Worm (Caenorhabditis elegans) whole organism, L4 larva: ENCODE data around the gene pygl-1.

Experiments
- F26F4.8 ChIP-seq: fragments of 200-800 bp; sonication (Bioruptor generic); conservative IDR thresholded peaks from 2 replicates; pipeline ENCODE4 v1.3.6; 2022; ENCODE audit warnings: missing genetic modification characterization, missing compliant biosample characterization
- F37D6.2 ChIP-seq: sonication (generic microtip); optimal IDR thresholded peaks from 2 replicates; lab custom pipeline; 2016; ENCODE audit warnings: mild to moderate bottlenecking, missing genetic modification characterization, missing compliant biosample characterization
- T26A8.4 ChIP-seq: fragments of 200-800 bp; sonication (Bioruptor generic); IDR thresholded peaks from 2 replicates; pipeline ENCODE4 v1.3.6; 2022; ENCODE audit warnings: missing genetic modification characterization, missing compliant biosample characterization
- Y48G9A.11 ChIP-seq: fragments of 200-800 bp; sonication (Bioruptor generic); IDR thresholded peaks from 2 replicates; pipeline ENCODE4 v1.3.6; 2022; ENCODE audit warnings: missing genetic modification reagents, missing genetic modification characterization, missing compliant biosample characterization
- Y75B8A.6 ChIP-seq: fragments of 200-800 bp; sonication (Bioruptor generic); IDR thresholded peaks from 2 replicates; pipeline ENCODE4 v1.3.6; 2022; ENCODE audit warnings: missing genetic modification reagents, missing genetic modification characterization, missing compliant biosample characterization
- ZK337.2 ChIP-seq: fragments of 200-800 bp; sonication (Bioruptor generic); IDR thresholded peaks from 2 replicates; pipeline ENCODE4 v1.3.6; 2022; ENCODE audit warnings: missing genetic modification reagents, missing genetic modification characterization, missing compliant biosample characterization
- aha-1 ChIP-seq: fragments of 150-350 bp; peaks from one replicate; lab custom pipeline; 2014; ENCODE audit warnings: missing biosample characterization, missing genetic modification characterization
- arid-1 ChIP-seq: fragments of 200-800 bp; sonication (Bioruptor generic); conservative IDR thresholded peaks from 2 replicates; pipeline ENCODE4 v1.3.6; 2022; ENCODE audit warnings: missing genetic modification reagents, missing genetic modification characterization, missing compliant biosample characterization
- ceh-28 ChIP-seq: fragments of 150-350 bp; optimal IDR thresholded peaks from 2 replicates; lab custom pipeline; 2014; ENCODE audit warnings: missing biosample characterization, missing genetic modification reagents, missing genetic modification characterization
- ceh-62 ChIP-seq: sonication (generic microtip); optimal IDR thresholded peaks from 2 replicates; lab custom pipeline; 2017; ENCODE audit warnings: missing biosample characterization, missing genetic modification characterization
- ces-1 ChIP-seq: fragments of 150-350 bp; sonication (generic microtip); optimal IDR thresholded peaks from 4 replicates; lab custom pipeline; 2014; ENCODE audit warnings: missing biosample characterization, missing genetic modification reagents, missing genetic modification characterization
- ctbp-1 ChIP-seq: fragments of 200-800 bp; sonication (Bioruptor generic); IDR thresholded peaks from 2 replicates; pipeline ENCODE4 v1.3.6; 2022; ENCODE audit warnings: missing genetic modification reagents, missing genetic modification characterization, missing compliant biosample characterization
- dve-1 ChIP-seq: sonication (generic microtip); optimal IDR thresholded peaks from 2 replicates; lab custom pipeline; 2017; ENCODE audit warnings: antibody characterized with exemption, mild to moderate bottlenecking, missing genetic modification characterization, missing compliant biosample characterization; ENCODE audit not compliant: insufficient read depth
- egl-43 ChIP-seq: fragments of 200-800 bp; sonication (Bioruptor generic); IDR thresholded peaks from 2 replicates; pipeline ENCODE4 v1.3.6; 2022; ENCODE audit warnings: missing genetic modification reagents, missing genetic modification characterization, missing compliant biosample characterization
- fkh-10 ChIP-seq: fragments of 150-350 bp; optimal IDR thresholded peaks from 2 replicates; lab custom pipeline; 2014; ENCODE audit warnings: missing biosample characterization, missing genetic modification reagents, missing genetic modification characterization
- fos-1 ChIP-seq: fragments of 150-350 bp; optimal IDR thresholded peaks from 2 replicates; lab custom pipeline; 2014; ENCODE audit warnings: missing biosample characterization, missing genetic modification characterization
- jun-1 ChIP-seq: fragments of 150-350 bp; optimal IDR thresholded peaks from 2 replicates; lab custom pipeline; 2014; ENCODE audit warnings: missing biosample characterization, missing genetic modification reagents, missing genetic modification characterization
- lim-7 ChIP-seq: fragments of 200-800 bp; sonication (Bioruptor generic); IDR thresholded peaks from 2 replicates; pipeline ENCODE4 v1.3.6; 2022; ENCODE audit warnings: missing genetic modification characterization, missing compliant biosample characterization
- lin-1 ChIP-seq: fragments of 200-800 bp; sonication (Bioruptor generic); IDR thresholded peaks from 2 replicates; pipeline ENCODE4 v1.3.6; 2022; ENCODE audit warnings: missing genetic modification reagents, missing genetic modification characterization, missing compliant biosample characterization
- lin-13 ChIP-seq: fragments of 150-350 bp; optimal IDR thresholded peaks from 2 replicates; lab custom pipeline; 2014; ENCODE audit warnings: missing biosample characterization, missing genetic modification reagents, missing genetic modification characterization
- lin-29 ChIP-seq: fragments of 200-800 bp; sonication (Bioruptor generic); IDR thresholded peaks from 2 replicates; pipeline ENCODE4 v1.3.6; 2022; ENCODE audit warnings: missing genetic modification reagents, missing genetic modification characterization, missing compliant biosample characterization
- madf-5 ChIP-seq, 2 experiments: fragments of 200-800 bp; sonication (Bioruptor generic); IDR thresholded peaks; 2 replicates each; pipeline ENCODE4 v1.3.6; 2022; ENCODE audit warnings: missing compliant biosample characterization in 2 of 2, missing genetic modification characterization in 2 of 2
- madf-9 ChIP-seq: fragments of 200-800 bp; sonication (Bioruptor generic); conservative IDR thresholded peaks from 2 replicates; pipeline ENCODE4 v1.3.6; 2022; ENCODE audit warnings: missing genetic modification reagents, missing genetic modification characterization, missing compliant biosample characterization
- mdt-29 ChIP-seq: fragments of 200-800 bp; sonication (Bioruptor generic); IDR thresholded peaks from 2 replicates; pipeline ENCODE4 v1.3.6; 2022; ENCODE audit warnings: missing genetic modification reagents, missing genetic modification characterization, missing compliant biosample characterization
- mep-1 ChIP-seq: fragments of 150-350 bp; sonication (generic microtip); optimal IDR thresholded peaks from 3 replicates; lab custom pipeline; 2014; ENCODE audit warnings: missing biosample characterization, missing genetic modification characterization
- mes-2 ChIP-seq: sonication (generic microtip); optimal IDR thresholded peaks from 2 replicates; lab custom pipeline; 2016; ENCODE audit warnings: missing genotype, mild to moderate bottlenecking, missing genetic modification characterization, missing compliant biosample characterization; ENCODE audit not compliant: poor library complexity, severe bottlenecking
- mxl-3 ChIP-seq: fragments of 200-800 bp; sonication (Bioruptor generic); optimal IDR thresholded peaks from 2 replicates; lab custom pipeline; 2018; ENCODE audit warnings: mild to moderate bottlenecking, missing genetic modification characterization, missing compliant biosample characterization
- nhr-11 ChIP-seq: fragments of 150-350 bp; optimal IDR thresholded peaks from 2 replicates; lab custom pipeline; 2014; ENCODE audit warnings: missing biosample characterization, missing genetic modification characterization
- nhr-237 ChIP-seq: sonication (generic microtip); optimal IDR thresholded peaks from 2 replicates; lab custom pipeline; 2017; ENCODE audit warnings: missing biosample characterization, missing genetic modification characterization
- nhr-28 ChIP-seq: fragments of 150-350 bp; optimal IDR thresholded peaks from 2 replicates; lab custom pipeline; 2014; ENCODE audit warnings: missing biosample characterization, missing genetic modification characterization
- nhr-6 ChIP-seq: fragments of 150-350 bp; optimal IDR thresholded peaks from 2 replicates; lab custom pipeline; 2014; ENCODE audit warnings: missing biosample characterization, missing genetic modification characterization
- nhr-76 ChIP-seq: fragments of 150-350 bp; optimal IDR thresholded peaks from 2 replicates; lab custom pipeline; 2014; ENCODE audit warnings: missing biosample characterization, missing genetic modification characterization
- pha-4 ChIP-seq, 2 experiments: fragments of 150-350 bp in 1 of 2; fragments of 200-800 bp in 1 of 2; sonication (Bioruptor generic) in 1 of 2; IDR thresholded peaks in 1 of 2; optimal IDR thresholded peaks in 1 of 2; 2 replicates each; pipeline versions ENCODE4 v1.3.6 to Lab custom; 2014 to 2022; ENCODE audit warnings: missing genetic modification characterization in 2 of 2, missing genetic modification reagents in 2 of 2, missing biosample characterization in 1 of 2, missing compliant biosample characterization in 1 of 2
- pqm-1 ChIP-seq: sonication (generic microtip); optimal IDR thresholded peaks from 2 replicates; lab custom pipeline; 2017; ENCODE audit warnings: missing biosample characterization, missing genetic modification characterization
- rbr-2 ChIP-seq: sonication (generic microtip); optimal IDR thresholded peaks from 2 replicates; lab custom pipeline; 2016; ENCODE audit warnings: missing genotype, missing genetic modification characterization, missing compliant biosample characterization
- saeg-2 ChIP-seq: fragments of 200-800 bp; sonication (Bioruptor generic); IDR thresholded peaks from 2 replicates; pipeline ENCODE4 v1.3.6; 2022; ENCODE audit warnings: missing genetic modification reagents, missing genetic modification characterization, missing compliant biosample characterization
- sdz-12 ChIP-seq: fragments of 200-800 bp; sonication (Bioruptor generic); optimal IDR thresholded peaks from 2 replicates; lab custom pipeline; 2018; ENCODE audit warnings: mild to moderate bottlenecking, missing genetic modification characterization, missing compliant biosample characterization
- snpc-4 ChIP-seq: fragments of 150-350 bp; optimal IDR thresholded peaks from 2 replicates; lab custom pipeline; 2014; ENCODE audit warnings: missing biosample characterization, missing genetic modification characterization
- spr-1 ChIP-seq: sonication (generic microtip); optimal IDR thresholded peaks from 2 replicates; lab custom pipeline; 2016; ENCODE audit warnings: mild to moderate bottlenecking, missing genetic modification characterization, missing compliant biosample characterization
- spr-3 ChIP-seq: fragments of 200-800 bp; sonication (Bioruptor generic); optimal IDR thresholded peaks from 2 replicates; lab custom pipeline; 2018; ENCODE audit warnings: mild to moderate bottlenecking, missing genetic modification characterization, missing compliant biosample characterization
- tag-97 ChIP-seq: fragments of 200-800 bp; sonication (Bioruptor generic); IDR thresholded peaks from 2 replicates; pipeline ENCODE4 v1.3.6; 2022; ENCODE audit warnings: missing genetic modification characterization, missing compliant biosample characterization
- tra-1 ChIP-seq: fragments of 200-800 bp; sonication (Bioruptor generic); IDR thresholded peaks from 2 replicates; pipeline ENCODE4 v1.3.6; 2022; ENCODE audit warnings: missing genetic modification reagents, missing genetic modification characterization, missing compliant biosample characterization
- unc-62 ChIP-seq, 3 experiments: fragments of 150-350 bp in 1 of 3; sonication (generic microtip); optimal IDR thresholded peaks in 2 of 3; peaks in 1 of 3; 1 replicate in 1 of 3; 2 replicates in 2 of 3; lab custom pipeline; 2014 to 2017; ENCODE audit warnings: missing biosample characterization in 3 of 3, missing genetic modification characterization in 3 of 3, missing genetic modification reagents in 3 of 3, missing genotype in 1 of 3
- vab-7 ChIP-seq: fragments of 200-800 bp; sonication (Bioruptor generic); IDR thresholded peaks from 2 replicates; pipeline ENCODE4 v1.3.6; 2022; ENCODE audit warnings: missing genetic modification reagents, missing genetic modification characterization, missing compliant biosample characterization
- zfp-2 ChIP-seq: sonication (generic microtip); optimal IDR thresholded peaks from 2 replicates; lab custom pipeline; 2016; ENCODE audit warnings: mild to moderate bottlenecking, missing genetic modification characterization, missing compliant biosample characterization
- ztf-7 ChIP-seq: fragments of 150-350 bp; optimal IDR thresholded peaks from 2 replicates; lab custom pipeline; 2014; ENCODE audit warnings: missing biosample characterization, missing genetic modification characterization

The pygl-1 gene

ce11 chrV:3541117-3541516 lies 37.7 kb upstream of the pygl-1 start, which contains the start of gene srbc-67:
Gene srbc-67, minus strand, starts transcription at chrV:3541217.
- TF ChIP-seq arid-1 (GFP tag; lab: Robert Waterston, UW) (no peak), aha-1 (tag; lab: Kevin White, UChicago) (peak; percentile 29)

DNA sequence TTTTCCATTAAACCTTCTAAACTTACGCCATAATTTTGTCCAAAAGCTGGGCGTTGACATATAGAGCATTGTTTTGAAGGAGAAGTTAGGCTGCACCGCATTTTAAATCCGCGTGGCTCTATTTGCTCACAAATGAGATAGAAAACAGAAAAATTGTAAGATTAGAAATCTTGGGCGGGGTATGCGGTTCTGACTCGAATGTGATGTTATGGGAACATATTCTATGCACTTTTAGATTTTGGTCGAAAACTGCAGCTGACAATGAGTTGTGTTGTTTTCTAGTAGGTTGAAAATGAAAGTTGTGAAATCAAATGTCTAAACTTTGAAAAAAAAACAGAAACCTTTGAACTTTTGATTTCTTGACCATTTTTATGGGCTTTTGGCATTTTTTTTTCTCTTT lies 35.5 kb upstream of the pygl-1 start, which contains the start of gene nhr-222:
TSS of gene nhr-222 (minus strand) at position 101 of the 400 bp plus-strand sequence.
- TF ChIP-seq mes-2 (tag; lab: Kevin White, UChicago) (no peak), saeg-2 (no peak), mxl-3 (GFP tag; lab: Kevin White, UChicago) (no peak), lin-1 (no peak), Y48G9A.11 (GFP tag; lab: Robert Waterston, UW) (no peak), pqm-1 (tag; lab: Kevin White, UChicago) (no peak), mep-1 (tag; lab: Kevin White, UChicago) (no peak), nhr-28 (no peak), lin-13 (no peak), pha-4 (GFP tag; IDR thresholded peaks at IDR 0.05; lab: Robert Waterston, UW) (no peak), pha-4 (tag; optimal IDR thresholded peaks at IDR 0.05; lab: Kevin White, UChicago) (no peak), ceh-62 (tag; lab: Kevin White, UChicago) (no peak), tra-1 (GFP tag; lab: Robert Waterston, UW) (no peak), zfp-2 (no peak), madf-5 (GFP tag; IDR thresholded peaks at IDR 0.05; lab: Robert Waterston, UW) (no peak), ztf-7 (tag; lab: Kevin White, UChicago) (no peak), sdz-12 (no peak)

- TF ChIP-seq jun-1 (tag; lab: Kevin White, UChicago) (no peak), ctbp-1 (GFP tag; lab: Robert Waterston, UW) (no peak), unc-62 (GFP tag; optimal IDR thresholded peaks at IDR 0.05 in 1 of 2; lab: Kevin White, UChicago) (no peak), unc-62 (tag; optimal IDR thresholded peaks at IDR 0.05; lab: Kevin White, UChicago) (no peak), nhr-11 (tag; lab: Kevin White, UChicago) (no peak), nhr-6 (tag; lab: Kevin White, UChicago) (no peak), ces-1 (GFP tag; lab: Kevin White, UChicago) (no peak), fkh-10 (GFP tag; lab: Kevin White, UChicago) (no peak), lim-7 (GFP tag; lab: Robert Waterston, UW) (no peak), pha-4 (GFP tag; IDR thresholded peaks at IDR 0.05; lab: Robert Waterston, UW) (no peak), pha-4 (tag; optimal IDR thresholded peaks at IDR 0.05; lab: Kevin White, UChicago) (no peak), snpc-4 (no peak), spr-3 (no peak), tag-97 (GFP tag; lab: Robert Waterston, UW) (no peak), madf-9 (GFP tag; lab: Robert Waterston, UW) (no peak), T26A8.4 (GFP tag; lab: Robert Waterston, UW) (no peak)
Measured at ce11 chrV:3546517-3546916, 32.3 kb upstream of the pygl-1 start, which contains the start of gene srbc-68. Gene srbc-68, minus strand, starts transcription at chrV:3546617.

- TF ChIP-seq egl-43 (GFP tag; lab: Robert Waterston, UW) = no peak
- no peak for TF ChIP-seq F37D6.2 (tag; lab: Kevin White, UChicago)
- no peak for TF ChIP-seq ctbp-1 (GFP tag; lab: Robert Waterston, UW)
- TF ChIP-seq vab-7 (GFP tag; lab: Robert Waterston, UW) = no peak
- no peak for TF ChIP-seq ces-1 (GFP tag; lab: Kevin White, UChicago)
- no peak for TF ChIP-seq fos-1 (tag; lab: Kevin White, UChicago)
- TF ChIP-seq mdt-29 (GFP tag; lab: Robert Waterston, UW) = no peak
- no peak for TF ChIP-seq ceh-28 (tag; lab: Kevin White, UChicago)
- TF ChIP-seq rbr-2 (tag; lab: Kevin White, UChicago) = no peak
- TF ChIP-seq F26F4.8 (GFP tag; lab: Robert Waterston, UW) = no peak
- TF ChIP-seq spr-1 = no peak
- no peak for TF ChIP-seq spr-3
- TF ChIP-seq Y75B8A.6 (GFP tag; lab: Robert Waterston, UW) = no peak
- no peak for TF ChIP-seq jun-1 (tag; lab: Kevin White, UChicago)
- no peak for TF ChIP-seq nhr-237 (tag; lab: Kevin White, UChicago)
- no peak for TF ChIP-seq dve-1 (tag; lab: Kevin White, UChicago)
- TF ChIP-seq lin-29 (GFP tag; lab: Robert Waterston, UW) = no peak
- TF ChIP-seq nhr-76 (tag; lab: Kevin White, UChicago) = no peak
- no peak for TF ChIP-seq ZK337.2 (GFP tag; lab: Robert Waterston, UW)
Measured at ce11 chrV:3548798-3549197, 30.0 kb upstream of the pygl-1 start, which contains the start of gene srw-130. Gene srw-130, minus strand, starts transcription at chrV:3548898.
